Fruit fly (Drosophila melanogaster) whole organism, embryonic: Measurements from ENCODE around the gene Dora.

Source experiments
- Ada2b ChIP-seq: fragments of 200-800 bp; sonication (Bioruptor generic); IDR thresholded peaks from 2 replicates; pipeline ENCODE4 v1.3.6; 2022; ENCODE audit warnings: missing biosample characterization, missing genetic modification characterization
- Atf3 ChIP-seq: fragments of 200-800 bp; sonication (Bioruptor generic); optimal IDR thresholded peaks from 3 replicates; lab custom pipeline; 2016; ENCODE audit warnings: missing biosample characterization, missing genetic modification characterization
- CG11398 ChIP-seq: fragments of 200-800 bp; sonication (Bioruptor generic); optimal IDR thresholded peaks from 2 replicates; lab custom pipeline; 2016; ENCODE audit warnings: missing biosample characterization, missing genetic modification characterization
- CG1233 ChIP-seq: fragments of 200-800 bp; sonication (Bioruptor generic); optimal IDR thresholded peaks from 4 replicates; lab custom pipeline; 2018; ENCODE audit warnings: missing biosample characterization, mild to moderate bottlenecking, missing genetic modification characterization
- CG14860 ChIP-seq: fragments of 200-800 bp; sonication (Bioruptor generic); IDR thresholded peaks from 3 replicates; pipeline ENCODE4 v1.3.6; 2022; ENCODE audit warnings: missing biosample characterization, missing genetic modification characterization; ENCODE audit not compliant: partially characterized antibody
- CG15696 ChIP-seq: fragments of 200-800 bp; sonication (Bioruptor generic); optimal IDR thresholded peaks from 2 replicates; lab custom pipeline; 2019; ENCODE audit warnings: missing biosample characterization, mild to moderate bottlenecking, missing genetic modification characterization, moderate library complexity
- CG17359 ChIP-seq: fragments of 200-800 bp; sonication (Bioruptor generic); optimal IDR thresholded peaks from 3 replicates; lab custom pipeline; 2018; ENCODE audit warnings: missing biosample characterization, mild to moderate bottlenecking, missing genetic modification characterization, moderate library complexity
- CG18476 ChIP-seq: fragments of 200-800 bp; sonication (Bioruptor generic); optimal IDR thresholded peaks from 2 replicates; lab custom pipeline; 2016; ENCODE audit warnings: missing biosample characterization, mild to moderate bottlenecking, missing genetic modification characterization
- CG30403 ChIP-seq: fragments of 200-800 bp; sonication (Bioruptor generic); optimal IDR thresholded peaks from 3 replicates; lab custom pipeline; 2016; ENCODE audit warnings: missing biosample characterization, missing genetic modification characterization
- CG31388 ChIP-seq: fragments of 200-800 bp; sonication (Bioruptor generic); optimal IDR thresholded peaks from 2 replicates; lab custom pipeline; 2016; ENCODE audit warnings: missing biosample characterization, missing genetic modification characterization
- CG43689 ChIP-seq: fragments of 200-800 bp; sonication (Bioruptor generic); IDR thresholded peaks from 2 replicates; pipeline ENCODE4 v1.3.6; 2022; ENCODE audit warnings: missing biosample characterization, missing genetic modification characterization
- CG4424 ChIP-seq: fragments of 200-800 bp; sonication (Bioruptor generic); optimal IDR thresholded peaks from 3 replicates; lab custom pipeline; 2016; ENCODE audit warnings: missing biosample characterization, missing genetic modification characterization
- CG7372 ChIP-seq: fragments of 200-800 bp; sonication (Bioruptor generic); IDR thresholded peaks from 2 replicates; pipeline ENCODE4 v1.3.6; 2022; ENCODE audit warnings: missing biosample characterization, missing genetic modification characterization
- CG8478 ChIP-seq: fragments of >200 bp; optimal IDR thresholded peaks from 2 replicates; lab custom pipeline; 2018
- CG8924 ChIP-seq: fragments of 200-800 bp; optimal IDR thresholded peaks from 3 replicates; lab custom pipeline; 2019; ENCODE audit warnings: missing biosample characterization, mild to moderate bottlenecking, missing genetic modification characterization, moderate library complexity
- CG9817 ChIP-seq: fragments of 200-800 bp; sonication (Bioruptor generic); optimal IDR thresholded peaks from 2 replicates; lab custom pipeline; 2018; ENCODE audit warnings: missing biosample characterization, mild to moderate bottlenecking, missing genetic modification characterization, moderate library complexity
- CG9876 ChIP-seq: fragments of 200-800 bp; sonication (Bioruptor generic); optimal IDR thresholded peaks from 2 replicates; lab custom pipeline; 2016; ENCODE audit warnings: missing biosample characterization, missing genetic modification characterization
- Dad ChIP-seq: fragments of 200-800 bp; sonication (Bioruptor generic); optimal IDR thresholded peaks from 3 replicates; lab custom pipeline; 2016; ENCODE audit warnings: missing biosample characterization, missing genetic modification characterization
- Dip2 ChIP-seq: fragments of 200-800 bp; sonication (Bioruptor generic); IDR thresholded peaks from 2 replicates; pipeline ENCODE4 v1.3.6; 2022; ENCODE audit warnings: missing biosample characterization, missing genetic modification characterization
- H2.0 ChIP-seq: fragments of 200-800 bp; sonication (Bioruptor generic); IDR thresholded peaks from 2 replicates; pipeline ENCODE4 v1.3.6; 2022; ENCODE audit warnings: missing biosample characterization, missing genetic modification characterization
- Mrtf ChIP-seq: fragments of 200-800 bp; sonication (Bioruptor generic); IDR thresholded peaks from 3 replicates; pipeline ENCODE4 v1.3.6; 2022; ENCODE audit warnings: missing biosample characterization, missing genetic modification characterization
- Nf-YA ChIP-seq: fragments of 200-800 bp; sonication (Bioruptor generic); IDR thresholded peaks from 2 replicates; pipeline ENCODE4 v1.3.6; 2022; ENCODE audit warnings: missing biosample characterization, missing genetic modification characterization
- Sox100B ChIP-seq: fragments of 200-800 bp; sonication (Bioruptor generic); optimal IDR thresholded peaks from 3 replicates; lab custom pipeline; 2018; ENCODE audit warnings: missing biosample characterization, mild to moderate bottlenecking, missing genetic modification characterization
- Ssrp ChIP-seq: fragments of 200-800 bp; sonication (Bioruptor generic); optimal IDR thresholded peaks from 2 replicates; lab custom pipeline; 2018; ENCODE audit warnings: missing biosample characterization, mild to moderate bottlenecking, missing genetic modification characterization, moderate library complexity
- Stat92E ChIP-seq, 3 experiments: fragments of >200 bp in 2 of 3; fragments of 200-800 bp in 1 of 3; sonication (Bioruptor generic) in 1 of 3; optimal IDR thresholded peaks; 2 replicates each; lab custom pipeline; 2017 to 2019; ENCODE audit warnings: missing biosample characterization in 3 of 3, missing genetic modification characterization in 3 of 3, mild to moderate bottlenecking in 1 of 3, moderate library complexity in 1 of 3
- amos ChIP-seq: fragments of 200-800 bp; sonication (Bioruptor generic); IDR thresholded peaks from 2 replicates; pipeline ENCODE4 v1.3.6; 2022; ENCODE audit warnings: missing biosample characterization, missing genetic modification characterization; ENCODE audit not compliant: partially characterized antibody
- cato ChIP-seq: fragments of 200-800 bp; sonication (Bioruptor generic); optimal IDR thresholded peaks from 2 replicates; lab custom pipeline; 2016; ENCODE audit warnings: missing biosample characterization, missing genetic modification characterization, borderline replicate concordance
- caup ChIP-seq: fragments of 200-800 bp; sonication (Bioruptor generic); optimal IDR thresholded peaks from 3 replicates; lab custom pipeline; 2017; ENCODE audit warnings: missing biosample characterization, mild to moderate bottlenecking, missing genetic modification characterization, moderate library complexity; ENCODE audit not compliant: severe bottlenecking
- chif ChIP-seq, 2 experiments: fragments of 200-800 bp; sonication (Bioruptor generic); optimal IDR thresholded peaks; 3 replicates each; lab custom pipeline; 2016; ENCODE audit warnings: missing biosample characterization in 2 of 2, missing genetic modification characterization in 2 of 2
- disco-r ChIP-seq: fragments of 200-800 bp; sonication (Bioruptor generic); optimal IDR thresholded peaks from 2 replicates; lab custom pipeline; 2016; ENCODE audit warnings: missing biosample characterization, missing genetic modification characterization
- dmrt11E ChIP-seq: fragments of 200-800 bp; sonication (Bioruptor generic); optimal IDR thresholded peaks from 3 replicates; lab custom pipeline; 2018; ENCODE audit warnings: missing biosample characterization, mild to moderate bottlenecking, missing genetic modification characterization, moderate library complexity
- ftz-f1 ChIP-seq: fragments of 200-800 bp; sonication (Bioruptor generic); optimal IDR thresholded peaks from 2 replicates; lab custom pipeline; 2016; ENCODE audit warnings: missing biosample characterization, missing genetic modification characterization
- gro ChIP-seq: fragments of 200-800 bp; sonication (Bioruptor generic); optimal IDR thresholded peaks from 2 replicates; lab custom pipeline; 2016; ENCODE audit warnings: missing biosample characterization, missing genetic modification characterization
- jumu ChIP-seq: fragments of 200-800 bp; sonication (Bioruptor generic); optimal IDR thresholded peaks from 3 replicates; lab custom pipeline; 2016; ENCODE audit warnings: missing biosample characterization, missing genetic modification characterization
- kah ChIP-seq: fragments of 200-800 bp; sonication (Bioruptor generic); optimal IDR thresholded peaks from 2 replicates; lab custom pipeline; 2018; ENCODE audit warnings: missing biosample characterization, mild to moderate bottlenecking, missing genetic modification characterization
- lov ChIP-seq, 2 experiments: fragments of 200-800 bp in 1 of 2; fragments of >200 bp in 1 of 2; sonication (Bioruptor generic) in 1 of 2; IDR thresholded peaks in 1 of 2; optimal IDR thresholded peaks in 1 of 2; 2 replicates in 1 of 2; 3 replicates in 1 of 2; pipeline versions ENCODE4 v1.3.6 to Lab custom; 2017 to 2022; ENCODE audit warnings: missing biosample characterization in 1 of 2, missing genetic modification characterization in 1 of 2
- nerfin-1 ChIP-seq: fragments of 200-800 bp; sonication (Bioruptor generic); optimal IDR thresholded peaks from 3 replicates; lab custom pipeline; 2019; ENCODE audit warnings: missing biosample characterization, mild to moderate bottlenecking, missing genetic modification characterization, moderate library complexity
- pnt ChIP-seq: fragments of 200-800 bp; sonication (Bioruptor generic); optimal IDR thresholded peaks from 3 replicates; lab custom pipeline; 2016; ENCODE audit warnings: missing biosample characterization, missing genetic modification characterization
- sc ChIP-seq, 3 experiments: fragments of >200 bp in 2 of 3; fragments of 200-800 bp in 1 of 3; sonication (Bioruptor generic) in 1 of 3; optimal IDR thresholded peaks; 2 replicates in 2 of 3; 3 replicates in 1 of 3; lab custom pipeline; 2017; ENCODE audit warnings: mild to moderate bottlenecking in 1 of 3, missing biosample characterization in 1 of 3, missing genetic modification characterization in 1 of 3, missing genetic modification reagents in 1 of 3
- sug ChIP-seq: fragments of 200-800 bp; optimal IDR thresholded peaks from 2 replicates; lab custom pipeline; 2019; ENCODE audit warnings: missing biosample characterization, mild to moderate bottlenecking, missing genetic modification characterization, moderate library complexity
- tna ChIP-seq: fragments of 200-800 bp; sonication (Bioruptor generic); IDR thresholded peaks from 2 replicates; pipeline ENCODE4 v1.3.6; 2022; ENCODE audit warnings: missing biosample characterization, missing genetic modification characterization; ENCODE audit not compliant: partially characterized antibody
- twi ChIP-seq: fragments of 200-800 bp; optimal IDR thresholded peaks from 2 replicates; lab custom pipeline; 2019; ENCODE audit warnings: missing biosample characterization, mild to moderate bottlenecking, missing genetic modification characterization, moderate library complexity
- z ChIP-seq: fragments of 200-800 bp; sonication (Bioruptor generic); IDR thresholded peaks from 3 replicates; pipeline ENCODE4 v1.3.6; 2022; ENCODE audit warnings: missing biosample characterization, missing genetic modification characterization

Gene Dora

DNA sequence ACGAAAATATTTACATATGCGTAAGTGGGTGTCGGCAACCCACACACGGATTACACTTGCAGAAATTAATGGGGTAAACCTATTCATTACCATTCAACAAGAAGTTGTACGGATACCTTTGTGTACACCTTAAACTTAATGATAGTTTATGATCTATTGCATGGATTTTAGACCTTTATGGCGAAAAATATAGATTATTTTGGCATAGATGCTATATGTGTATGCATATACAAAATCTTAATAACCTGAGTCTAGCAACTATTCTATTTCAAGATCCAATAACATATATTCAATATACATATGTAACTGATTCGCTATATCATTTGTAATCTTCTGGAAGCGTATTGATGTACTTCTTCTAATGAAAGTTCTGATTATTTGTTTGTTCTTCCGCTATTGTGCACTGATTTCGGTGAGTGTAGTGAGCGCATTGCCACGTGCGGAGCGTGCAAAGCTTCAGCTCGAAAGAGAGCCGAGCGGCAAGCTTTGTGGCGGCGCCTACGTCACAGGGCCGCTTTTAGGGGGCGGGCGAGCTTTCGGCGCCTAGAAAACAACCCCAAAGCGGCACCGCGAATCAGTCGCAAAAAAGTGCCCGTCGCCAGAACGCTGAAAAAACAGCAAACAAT, 36.2 kb downstream of the Dora start, which contains the start of gene CG7378 (continued):
- TF ChIP-seq lov (optimal IDR thresholded peaks at IDR 0.05; lab: Kevin White, UChicago) (no peak), lov (GFP tag; IDR thresholded peaks at IDR 0.05; lab: Robert Waterston, UW) (no peak), sug (tag; lab: Kevin White, UChicago) (peak; percentile 69), Nf-YA (GFP tag; lab: Robert Waterston, UW) (no peak), Dad (GFP tag; lab: Kevin White, UChicago) (no peak), CG8924 (tag; lab: Kevin White, UChicago) (peak; percentile 48), nerfin-1 (peak; percentile 19), z (GFP tag; lab: Robert Waterston, UW) (no peak), CG18476 (GFP tag; lab: Kevin White, UChicago) (peak; percentile 15), tna (GFP tag; lab: Robert Waterston, UW) (no peak), cato (no peak), caup (peak; percentile 40), Mrtf (GFP tag; lab: Robert Waterston, UW) (peak; percentile 50; the same call in 2 of the 3 replicates), CG15696 (tag; lab: Kevin White, UChicago) (no peak), CG9876 (no peak), amos (GFP tag; lab: Robert Waterston, UW) (no peak), CG30403 (GFP tag; lab: Kevin White, UChicago) (peak; percentile 54), CG7372 (GFP tag; lab: Robert Waterston, UW) (no peak), gro (no peak), CG43689 (no peak), H2.0 (GFP tag; lab: Robert Waterston, UW) (no peak), CG17359 (tag; lab: Kevin White, UChicago) (peak; percentile 5), CG31388 (GFP tag; lab: Kevin White, UChicago) (no peak), Sox100B (GFP tag; lab: Kevin White, UChicago) (peak; percentile 62), kah (no peak), Stat92E (GFP tag; optimal IDR thresholded peaks at IDR 0.05; lab: Kevin White, UChicago) (no peak), pnt (GFP tag; lab: Kevin White, UChicago) (peak; percentile 40), Atf3 (GFP tag; lab: Kevin White, UChicago) (no peak), dmrt11E (no peak), CG1233 (GFP tag; lab: Kevin White, UChicago) (peak; percentile 17), CG11398 (no peak), chif (GFP tag; optimal IDR thresholded peaks at IDR 0.05; lab: Kevin White, UChicago) (no peak), jumu (GFP tag; lab: Kevin White, UChicago) (peak; percentile 39), twi (no peak), Dip2 (no peak), Ssrp (no peak), sc (optimal IDR thresholded peaks at IDR 0.05; lab: Kevin White, UChicago) (no peak), sc (GFP tag; optimal IDR thresholded peaks at IDR 0.05; lab: Kevin White, UChicago) (no peak), Ada2b (GFP tag; lab: Robert Waterston, UW) (no peak), CG9817 (tag; lab: Kevin White, UChicago) (no peak), disco-r (no peak), ftz-f1 (no peak), CG14860 (GFP tag; lab: Robert Waterston, UW) (no peak), CG4424 (GFP tag; lab: Kevin White, UChicago) (no peak), CG8478 (lab: Kevin White, UChicago) (no peak)
- TF ChIP-seq, all 482 proteins: peak for 123
